Worm (Caenorhabditis elegans) whole organism, L4 larva: Measurements from ENCODE around the gene R10F2.4.

ENCODE experiments used
- D1046.2 ChIP-seq: fragments of 200-800 bp; sonication (Bioruptor generic); IDR thresholded peaks from 2 replicates; pipeline ENCODE4 v1.3.6; 2022; ENCODE audit warnings: missing genetic modification characterization, missing compliant biosample characterization
- F10B5.3 ChIP-seq: sonication (generic microtip); optimal IDR thresholded peaks from 2 replicates; lab custom pipeline; 2016; ENCODE audit warnings: mild to moderate bottlenecking, missing genetic modification characterization, missing compliant biosample characterization
- F26F4.8 ChIP-seq: fragments of 200-800 bp; sonication (Bioruptor generic); conservative IDR thresholded peaks from 2 replicates; pipeline ENCODE4 v1.3.6; 2022; ENCODE audit warnings: missing genetic modification characterization, missing compliant biosample characterization
- F49E8.2 ChIP-seq: sonication (generic microtip); optimal IDR thresholded peaks from 2 replicates; lab custom pipeline; 2016; ENCODE audit warnings: missing compliant biosample characterization, mild to moderate bottlenecking, missing genetic modification characterization, borderline replicate concordance
- T20F7.1 ChIP-seq: fragments of 200-800 bp; sonication (Bioruptor generic); optimal IDR thresholded peaks from 2 replicates; lab custom pipeline; 2018; ENCODE audit warnings: mild to moderate bottlenecking, missing genetic modification characterization, missing compliant biosample characterization
- ZK337.2 ChIP-seq: fragments of 200-800 bp; sonication (Bioruptor generic); IDR thresholded peaks from 2 replicates; pipeline ENCODE4 v1.3.6; 2022; ENCODE audit warnings: missing genetic modification reagents, missing genetic modification characterization, missing compliant biosample characterization
- aha-1 ChIP-seq: fragments of 150-350 bp; peaks from one replicate; lab custom pipeline; 2014; ENCODE audit warnings: missing biosample characterization, missing genetic modification characterization
- ama-1 ChIP-seq: fragments of 150-350 bp; optimal IDR thresholded peaks from 2 replicates; lab custom pipeline; 2014; ENCODE audit warnings: inconsistent platforms, mixed read lengths
- ceh-20 ChIP-seq: fragments of 200-800 bp; sonication (Bioruptor generic); IDR thresholded peaks from 2 replicates; pipeline ENCODE4 v1.3.6; 2022; ENCODE audit warnings: missing genetic modification reagents, missing genetic modification characterization, missing compliant biosample characterization
- ceh-32 ChIP-seq: sonication (generic microtip); optimal IDR thresholded peaks from 2 replicates; lab custom pipeline; 2016; ENCODE audit warnings: mild to moderate bottlenecking, missing genetic modification characterization, missing compliant biosample characterization; ENCODE audit not compliant: poor library complexity
- ceh-44 ChIP-seq: fragments of 200-800 bp; sonication (Bioruptor generic); IDR thresholded peaks from 2 replicates; pipeline ENCODE4 v1.3.6; 2022; ENCODE audit warnings: missing genetic modification reagents, missing genetic modification characterization, missing compliant biosample characterization
- ceh-62 ChIP-seq: sonication (generic microtip); optimal IDR thresholded peaks from 2 replicates; lab custom pipeline; 2017; ENCODE audit warnings: missing biosample characterization, missing genetic modification characterization
- daf-12 ChIP-seq: fragments of 150-350 bp; optimal IDR thresholded peaks from 2 replicates; lab custom pipeline; 2014; ENCODE audit warnings: missing biosample characterization, missing genetic modification reagents, missing genetic modification characterization
- daf-8 ChIP-seq: fragments of 200-800 bp; sonication (Bioruptor generic); IDR thresholded peaks from 2 replicates; pipeline ENCODE4 v1.3.6; 2022; ENCODE audit warnings: missing genetic modification characterization, missing compliant biosample characterization
- dmd-9 ChIP-seq: fragments of 200-800 bp; sonication (Bioruptor generic); IDR thresholded peaks from 2 replicates; pipeline ENCODE4 v1.3.6; 2022; ENCODE audit warnings: missing genetic modification reagents, missing genetic modification characterization, missing compliant biosample characterization
- dpl-1 ChIP-seq: fragments of 150-350 bp; optimal IDR thresholded peaks from 2 replicates; lab custom pipeline; 2014; ENCODE audit warnings: missing biosample characterization, missing genetic modification reagents, missing genetic modification characterization
- dve-1 ChIP-seq: sonication (generic microtip); optimal IDR thresholded peaks from 2 replicates; lab custom pipeline; 2017; ENCODE audit warnings: antibody characterized with exemption, mild to moderate bottlenecking, missing genetic modification characterization, missing compliant biosample characterization; ENCODE audit not compliant: insufficient read depth
- fos-1 ChIP-seq: fragments of 150-350 bp; optimal IDR thresholded peaks from 2 replicates; lab custom pipeline; 2014; ENCODE audit warnings: missing biosample characterization, missing genetic modification characterization
- hlh-11 ChIP-seq: fragments of 200-800 bp; sonication (Bioruptor generic); optimal IDR thresholded peaks from 2 replicates; lab custom pipeline; 2018; ENCODE audit warnings: mild to moderate bottlenecking, missing genetic modification characterization, missing compliant biosample characterization
- hmg-1.1 ChIP-seq: fragments of 200-800 bp; sonication (Bioruptor generic); IDR thresholded peaks from 2 replicates; pipeline ENCODE4 v1.3.6; 2022; ENCODE audit warnings: missing genetic modification reagents, missing genetic modification characterization, missing compliant biosample characterization
- lim-7 ChIP-seq: fragments of 200-800 bp; sonication (Bioruptor generic); IDR thresholded peaks from 2 replicates; pipeline ENCODE4 v1.3.6; 2022; ENCODE audit warnings: missing genetic modification characterization, missing compliant biosample characterization
- lin-15B ChIP-seq: fragments of 150-350 bp; sonication (generic microtip); optimal IDR thresholded peaks from 3 replicates; lab custom pipeline; 2014; ENCODE audit warnings: missing biosample characterization, missing genetic modification characterization
- lin-29 ChIP-seq: fragments of 200-800 bp; sonication (Bioruptor generic); IDR thresholded peaks from 2 replicates; pipeline ENCODE4 v1.3.6; 2022; ENCODE audit warnings: missing genetic modification reagents, missing genetic modification characterization, missing compliant biosample characterization
- lin-38 ChIP-seq: fragments of 200-800 bp; sonication (Bioruptor generic); IDR thresholded peaks from 2 replicates; pipeline ENCODE4 v1.3.6; 2022; ENCODE audit warnings: missing genetic modification reagents, missing genetic modification characterization, missing compliant biosample characterization
- lir-3 ChIP-seq: sonication (generic microtip); optimal IDR thresholded peaks from 2 replicates; lab custom pipeline; 2016; ENCODE audit warnings: mild to moderate bottlenecking, missing genetic modification characterization, missing compliant biosample characterization
- lsy-2 ChIP-seq, 2 experiments: fragments of 150-350 bp in 1 of 2; sonication (generic microtip) in 1 of 2; optimal IDR thresholded peaks; 2 replicates each; lab custom pipeline; 2014 to 2017; ENCODE audit warnings: missing biosample characterization in 2 of 2, missing genetic modification characterization in 2 of 2
- madf-5 ChIP-seq, 2 experiments: fragments of 200-800 bp; sonication (Bioruptor generic); IDR thresholded peaks; 2 replicates each; pipeline ENCODE4 v1.3.6; 2022; ENCODE audit warnings: missing compliant biosample characterization in 2 of 2, missing genetic modification characterization in 2 of 2
- madf-9 ChIP-seq: fragments of 200-800 bp; sonication (Bioruptor generic); conservative IDR thresholded peaks from 2 replicates; pipeline ENCODE4 v1.3.6; 2022; ENCODE audit warnings: missing genetic modification reagents, missing genetic modification characterization, missing compliant biosample characterization
- mep-1 ChIP-seq: fragments of 150-350 bp; sonication (generic microtip); optimal IDR thresholded peaks from 3 replicates; lab custom pipeline; 2014; ENCODE audit warnings: missing biosample characterization, missing genetic modification characterization
- nhr-111 ChIP-seq: fragments of 200-800 bp; sonication (Bioruptor generic); optimal IDR thresholded peaks from 2 replicates; lab custom pipeline; 2018; ENCODE audit warnings: mild to moderate bottlenecking, missing genetic modification characterization, missing compliant biosample characterization
- nhr-237 ChIP-seq: sonication (generic microtip); optimal IDR thresholded peaks from 2 replicates; lab custom pipeline; 2017; ENCODE audit warnings: missing biosample characterization, missing genetic modification characterization
- nhr-28 ChIP-seq: fragments of 150-350 bp; optimal IDR thresholded peaks from 2 replicates; lab custom pipeline; 2014; ENCODE audit warnings: missing biosample characterization, missing genetic modification characterization
- nhr-41 ChIP-seq: fragments of 200-800 bp; sonication (Bioruptor generic); IDR thresholded peaks from 2 replicates; pipeline ENCODE4 v1.3.6; 2022; ENCODE audit warnings: missing genetic modification reagents, missing genetic modification characterization, missing compliant biosample characterization
- nhr-48 ChIP-seq: sonication (generic microtip); optimal IDR thresholded peaks from 2 replicates; lab custom pipeline; 2016; ENCODE audit warnings: mild to moderate bottlenecking, missing genetic modification characterization, missing compliant biosample characterization
- nhr-76 ChIP-seq: fragments of 150-350 bp; optimal IDR thresholded peaks from 2 replicates; lab custom pipeline; 2014; ENCODE audit warnings: missing biosample characterization, missing genetic modification characterization
- nhr-77 ChIP-seq: fragments of 150-350 bp; optimal IDR thresholded peaks from 2 replicates; lab custom pipeline; 2014; ENCODE audit warnings: missing biosample characterization, missing genetic modification characterization
- php-3 ChIP-seq: fragments of 200-800 bp; sonication (Bioruptor generic); IDR thresholded peaks from 2 replicates; pipeline ENCODE4 v1.3.6; 2022; ENCODE audit warnings: missing genetic modification reagents, missing genetic modification characterization, missing compliant biosample characterization
- pqm-1 ChIP-seq: sonication (generic microtip); optimal IDR thresholded peaks from 2 replicates; lab custom pipeline; 2017; ENCODE audit warnings: missing biosample characterization, missing genetic modification characterization
- saeg-2 ChIP-seq: fragments of 200-800 bp; sonication (Bioruptor generic); IDR thresholded peaks from 2 replicates; pipeline ENCODE4 v1.3.6; 2022; ENCODE audit warnings: missing genetic modification reagents, missing genetic modification characterization, missing compliant biosample characterization
- set-16 ChIP-seq: fragments of 200-800 bp; sonication (Bioruptor generic); IDR thresholded peaks from 2 replicates; pipeline ENCODE4 v1.3.6; 2022; ENCODE audit warnings: missing genetic modification reagents, missing genetic modification characterization, missing compliant biosample characterization
- spr-1 ChIP-seq: sonication (generic microtip); optimal IDR thresholded peaks from 2 replicates; lab custom pipeline; 2016; ENCODE audit warnings: mild to moderate bottlenecking, missing genetic modification characterization, missing compliant biosample characterization
- tag-97 ChIP-seq: fragments of 200-800 bp; sonication (Bioruptor generic); IDR thresholded peaks from 2 replicates; pipeline ENCODE4 v1.3.6; 2022; ENCODE audit warnings: missing genetic modification characterization, missing compliant biosample characterization
- unc-62 ChIP-seq, 3 experiments: fragments of 150-350 bp in 1 of 3; sonication (generic microtip); optimal IDR thresholded peaks in 2 of 3; peaks in 1 of 3; 1 replicate in 1 of 3; 2 replicates in 2 of 3; lab custom pipeline; 2014 to 2017; ENCODE audit warnings: missing biosample characterization in 3 of 3, missing genetic modification characterization in 3 of 3, missing genetic modification reagents in 3 of 3, missing genotype in 1 of 3
- vab-7 ChIP-seq: fragments of 200-800 bp; sonication (Bioruptor generic); IDR thresholded peaks from 2 replicates; pipeline ENCODE4 v1.3.6; 2022; ENCODE audit warnings: missing genetic modification reagents, missing genetic modification characterization, missing compliant biosample characterization
- zfp-2 ChIP-seq: sonication (generic microtip); optimal IDR thresholded peaks from 2 replicates; lab custom pipeline; 2016; ENCODE audit warnings: mild to moderate bottlenecking, missing genetic modification characterization, missing compliant biosample characterization
- zip-11 ChIP-seq: fragments of 200-800 bp; sonication (Bioruptor generic); IDR thresholded peaks from 2 replicates; pipeline ENCODE4 v1.3.6; 2022; ENCODE audit warnings: missing genetic modification characterization, missing compliant biosample characterization
- ztf-11 ChIP-seq: fragments of 150-350 bp; optimal IDR thresholded peaks from 2 replicates; lab custom pipeline; 2014; ENCODE audit warnings: missing biosample characterization, missing genetic modification characterization
- ztf-7 ChIP-seq: fragments of 150-350 bp; optimal IDR thresholded peaks from 2 replicates; lab custom pipeline; 2014; ENCODE audit warnings: missing biosample characterization, missing genetic modification characterization

Gene R10F2.4

DNA sequence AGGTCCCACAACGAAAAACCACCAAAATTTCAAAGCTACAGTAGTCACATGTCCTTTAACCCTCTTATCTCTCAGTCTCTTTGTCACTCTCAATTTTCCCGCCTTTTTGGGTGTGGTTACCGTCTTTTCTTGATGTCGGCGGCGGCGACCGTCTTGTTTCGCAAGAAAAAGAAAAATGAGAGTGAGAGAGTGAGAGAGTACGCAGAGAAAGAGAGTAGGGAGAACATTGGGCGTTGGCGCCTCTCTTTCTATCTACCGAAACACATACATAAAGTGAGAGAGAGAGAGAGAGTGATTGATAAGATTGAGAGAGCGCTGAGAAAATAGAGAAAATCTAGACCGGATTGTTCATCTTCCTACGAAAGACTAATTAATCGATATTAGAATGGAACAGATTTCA is 47.0 kb downstream of the R10F2.4 start (continued):
- TF ChIP-seq madf-9 (GFP tag; lab: Robert Waterston, UW), result no peak
- 0 out of 2 replicates have a peak, but pooled peaks have one; percentile 23 for TF ChIP-seq php-3 (GFP tag; lab: Robert Waterston, UW)
- TF ChIP-seq nhr-41, result peak; percentile 93
- TF ChIP-seq madf-5 (GFP tag; IDR thresholded peaks at IDR 0.05; lab: Robert Waterston, UW), result no peak
- TF ChIP-seq nhr-111 (GFP tag; lab: Kevin White, UChicago), result no peak
- no peak for TF ChIP-seq ZK337.2 (GFP tag; lab: Robert Waterston, UW)
- TF ChIP-seq dpl-1 (GFP tag; lab: Kevin White, UChicago), result peak; percentile 60
- TF ChIP-seq hmg-1.1 (GFP tag; lab: Robert Waterston, UW), result peak; percentile 44
- TF ChIP-seq lsy-2 (tag; optimal IDR thresholded peaks at IDR 0.05; lab: Kevin White, UChicago), result peak; percentile 15 to 73
- TF ChIP-seq lin-38 (GFP tag; lab: Robert Waterston, UW), result peak; percentile 52
- no peak for TF ChIP-seq ztf-11 (tag; lab: Kevin White, UChicago)
- TF ChIP-seq nhr-28 (tag; lab: Kevin White, UChicago), result peak; percentile 92
- TF ChIP-seq pqm-1 (tag; lab: Kevin White, UChicago), result peak; percentile 85
- TF ChIP-seq hlh-11 (tag; lab: Kevin White, UChicago), result peak; percentile 97
- peak; percentile 19 for TF ChIP-seq spr-1 (tag; lab: Kevin White, UChicago)
- peak; percentile 69 for TF ChIP-seq T20F7.1 (GFP tag; lab: Kevin White, UChicago)
- no peak for TF ChIP-seq ztf-7 (tag; lab: Kevin White, UChicago)
- no peak for TF ChIP-seq saeg-2 (GFP tag; lab: Robert Waterston, UW)
- peak; percentile 74 for TF ChIP-seq nhr-77 (tag; lab: Kevin White, UChicago)
- peak; percentile 73 for TF ChIP-seq mep-1 (tag; lab: Kevin White, UChicago)
- peak; percentile 80 for TF ChIP-seq nhr-48 (tag; lab: Kevin White, UChicago)

DNA sequence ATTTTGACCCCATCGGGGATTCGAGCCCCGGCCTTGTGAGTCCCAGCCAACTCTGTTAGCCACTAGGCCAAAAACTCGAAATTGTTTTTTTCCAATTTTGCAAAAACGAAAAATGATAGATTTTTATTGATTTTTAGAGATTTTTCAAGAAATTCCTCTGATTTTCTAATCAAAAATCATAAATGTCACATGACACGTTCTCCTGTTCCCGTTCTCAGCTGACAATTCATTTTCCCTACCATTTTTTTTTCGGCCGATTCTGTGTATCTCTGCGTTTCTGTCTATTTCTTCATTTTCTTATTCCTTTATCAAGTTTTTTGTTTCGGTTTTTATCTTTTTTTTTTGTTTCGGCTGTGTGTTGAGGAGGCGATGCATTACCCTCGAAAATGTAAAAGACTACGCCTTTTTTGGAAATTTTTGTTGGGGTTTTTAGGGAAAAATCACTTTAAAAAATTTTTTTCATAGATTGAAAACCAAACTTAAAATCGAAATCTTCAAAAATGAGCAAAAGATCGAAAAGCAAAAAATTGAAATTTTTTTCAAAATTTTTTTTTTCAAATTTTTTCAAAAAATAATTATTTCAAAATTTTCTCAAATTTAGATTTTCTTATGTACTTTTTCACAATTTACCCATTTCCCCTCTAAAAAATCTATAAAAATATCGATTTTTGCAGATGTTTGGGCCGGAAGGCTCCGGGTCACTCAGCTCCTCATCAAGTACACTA is 48.6 kb downstream of the R10F2.4 start, which contains the start of gene klf-1:
TSS of gene klf-1 (plus strand) at position 675 of the 725 bp plus-strand sequence.
- no peak for TF ChIP-seq F49E8.2 (tag; lab: Kevin White, UChicago)
- no peak for TF ChIP-seq lin-15B (tag; lab: Kevin White, UChicago)
- TF ChIP-seq ceh-62 (tag; lab: Kevin White, UChicago), result no peak
- TF ChIP-seq pqm-1 (tag; lab: Kevin White, UChicago), result peak; percentile 60
- TF ChIP-seq lin-29 (GFP tag; lab: Robert Waterston, UW), result no peak
- TF ChIP-seq dve-1 (tag; lab: Kevin White, UChicago), result peak; percentile 84
- TF ChIP-seq D1046.2 (GFP tag; lab: Robert Waterston, UW), result no peak
- TF ChIP-seq fos-1 (tag; lab: Kevin White, UChicago), result no peak
- TF ChIP-seq ceh-32 (tag; lab: Kevin White, UChicago), result no peak
- TF ChIP-seq lim-7 (GFP tag; lab: Robert Waterston, UW), result no peak
- TF ChIP-seq unc-62 (GFP tag; optimal IDR thresholded peaks at IDR 0.05 in 1 of 2; lab: Kevin White, UChicago), result peak in 1 of 2 experiments; percentile 77
- no peak for TF ChIP-seq unc-62 (tag; optimal IDR thresholded peaks at IDR 0.05; lab: Kevin White, UChicago)
- no peak for TF ChIP-seq daf-8 (GFP tag; lab: Robert Waterston, UW)
- TF ChIP-seq ceh-20, result no peak
- no peak for TF ChIP-seq nhr-76 (tag; lab: Kevin White, UChicago)
- peak; percentile 82 for TF ChIP-seq aha-1 (tag; lab: Kevin White, UChicago)
- no peak for TF ChIP-seq zfp-2 (tag; lab: Kevin White, UChicago)
- TF ChIP-seq php-3 (GFP tag; lab: Robert Waterston, UW), result no peak
- TF ChIP-seq set-16, result no peak
- no peak for TF ChIP-seq dmd-9 (GFP tag; lab: Robert Waterston, UW)
- TF ChIP-seq F10B5.3 (tag; lab: Kevin White, UChicago), result no peak
- no peak for TF ChIP-seq F26F4.8 (GFP tag; lab: Robert Waterston, UW)
- no peak for TF ChIP-seq lir-3 (tag; lab: Kevin White, UChicago)
- TF ChIP-seq nhr-237 (tag; lab: Kevin White, UChicago), result no peak
- no peak for TF ChIP-seq ceh-44 (GFP tag; lab: Robert Waterston, UW)
- TF ChIP-seq ztf-11 (tag; lab: Kevin White, UChicago), result no peak
- no peak for TF ChIP-seq saeg-2 (GFP tag; lab: Robert Waterston, UW)
- TF ChIP-seq ama-1 (lab: Kevin White, UChicago), result no peak
- no peak for TF ChIP-seq zip-11 (GFP tag; lab: Robert Waterston, UW)
- TF ChIP-seq tag-97 (GFP tag; lab: Robert Waterston, UW), result no peak
- TF ChIP-seq hmg-1.1 (GFP tag; lab: Robert Waterston, UW), result no peak
- TF ChIP-seq vab-7 (GFP tag; lab: Robert Waterston, UW), result no peak
- TF ChIP-seq nhr-41, result no peak
- TF ChIP-seq daf-12 (tag; lab: Kevin White, UChicago), result no peak
